Worm (Caenorhabditis elegans) whole organism, L2 larva: ENCODE measurements around the gene cks-1.

Experiments used
- C34F6.9 ChIP-seq: fragments of 150-350 bp; optimal IDR thresholded peaks from 2 replicates; lab custom pipeline; 2014; ENCODE audit warnings: missing biosample characterization, missing genetic modification characterization
- F13H6.1 ChIP-seq: sonication (generic microtip); optimal IDR thresholded peaks from 2 replicates; lab custom pipeline; 2016; ENCODE audit warnings: missing genetic modification characterization, missing compliant biosample characterization
- R02D3.7 ChIP-seq: fragments of 150-350 bp; optimal IDR thresholded peaks from 2 replicates; lab custom pipeline; 2014; ENCODE audit warnings: missing biosample characterization, missing genetic modification characterization
- Y55F3AM.14 ChIP-seq: fragments of 200-800 bp; sonication (Bioruptor generic); optimal IDR thresholded peaks from 2 replicates; lab custom pipeline; 2018; ENCODE audit warnings: mild to moderate bottlenecking, missing genetic modification characterization, missing compliant biosample characterization
- ZK546.5 ChIP-seq: sonication (generic microtip); optimal IDR thresholded peaks from 2 replicates; lab custom pipeline; 2017; ENCODE audit warnings: missing biosample characterization, missing genetic modification characterization
- alr-1 ChIP-seq: fragments of 150-350 bp; optimal IDR thresholded peaks from 2 replicates; lab custom pipeline; 2014; ENCODE audit warnings: missing biosample characterization, missing genetic modification characterization
- aly-2 ChIP-seq: fragments of 150-350 bp; optimal IDR thresholded peaks from 2 replicates; lab custom pipeline; 2014; ENCODE audit warnings: missing biosample characterization, missing genetic modification characterization
- ama-1 ChIP-seq: fragments of 150-350 bp; optimal IDR thresholded peaks from 2 replicates; lab custom pipeline; 2018; ENCODE audit warnings: inconsistent platforms
- blmp-1 ChIP-seq: sonication (generic microtip); optimal IDR thresholded peaks from 2 replicates; lab custom pipeline; 2017; ENCODE audit warnings: missing genetic modification characterization, mild to moderate bottlenecking, missing compliant biosample characterization, antibody characterized with exemption, moderate library complexity; ENCODE audit not compliant: insufficient read depth
- ceh-16 ChIP-seq: fragments of 150-350 bp; optimal IDR thresholded peaks from 2 replicates; lab custom pipeline; 2014; ENCODE audit warnings: missing biosample characterization, missing genetic modification characterization
- ceh-82 ChIP-seq: fragments of 150-350 bp; optimal IDR thresholded peaks from 2 replicates; lab custom pipeline; 2014; ENCODE audit warnings: missing biosample characterization, missing genetic modification characterization
- crh-2 ChIP-seq: sonication (generic microtip); optimal IDR thresholded peaks from 2 replicates; lab custom pipeline; 2017; ENCODE audit warnings: missing biosample characterization, missing genetic modification characterization
- dmd-4 ChIP-seq: sonication (generic microtip); optimal IDR thresholded peaks from 2 replicates; lab custom pipeline; 2017; ENCODE audit warnings: missing biosample characterization, missing genetic modification characterization
- egl-27 ChIP-seq: sonication (generic microtip); optimal IDR thresholded peaks from 3 replicates; lab custom pipeline; 2017; ENCODE audit warnings: missing biosample characterization, missing genetic modification reagents, missing genetic modification characterization
- elt-1 ChIP-seq: fragments of 150-350 bp; optimal IDR thresholded peaks from 2 replicates; lab custom pipeline; 2014; ENCODE audit warnings: missing biosample characterization, missing genetic modification characterization
- elt-3 ChIP-seq: sonication (generic microtip); optimal IDR thresholded peaks from 2 replicates; lab custom pipeline; 2017; ENCODE audit warnings: missing biosample characterization, missing genetic modification characterization
- fos-1 ChIP-seq: fragments of 150-350 bp; optimal IDR thresholded peaks from 2 replicates; lab custom pipeline; 2014; ENCODE audit warnings: missing biosample characterization, missing genetic modification characterization
- gmeb-1 ChIP-seq: fragments of 150-350 bp; optimal IDR thresholded peaks from 2 replicates; lab custom pipeline; 2014; ENCODE audit warnings: missing biosample characterization, missing genetic modification characterization
- lin-11 ChIP-seq: fragments of 150-350 bp; sonication (generic microtip); optimal IDR thresholded peaks from 2 replicates; lab custom pipeline; 2014; ENCODE audit warnings: missing biosample characterization, missing genetic modification characterization, inconsistent platforms, mixed read lengths
- lin-13 ChIP-seq: fragments of 150-350 bp; optimal IDR thresholded peaks from 2 replicates; lab custom pipeline; 2014; ENCODE audit warnings: missing biosample characterization, missing genetic modification reagents, missing genetic modification characterization
- lin-39 ChIP-seq: fragments of 150-350 bp; optimal IDR thresholded peaks from 2 replicates; lab custom pipeline; 2014; ENCODE audit warnings: missing biosample characterization, missing genetic modification reagents, missing genetic modification characterization
- lsy-2 ChIP-seq, 2 experiments: fragments of 150-350 bp in 1 of 2; sonication (generic microtip) in 1 of 2; optimal IDR thresholded peaks; 2 replicates each; lab custom pipeline; 2014 to 2017; ENCODE audit warnings: missing biosample characterization in 2 of 2, missing genetic modification characterization in 2 of 2
- mab-5 ChIP-seq: fragments of 150-350 bp; optimal IDR thresholded peaks from 2 replicates; lab custom pipeline; 2014; ENCODE audit warnings: missing biosample characterization, missing genetic modification characterization
- mbf-1 ChIP-seq: sonication (generic microtip); optimal IDR thresholded peaks from 2 replicates; lab custom pipeline; 2017; ENCODE audit warnings: missing biosample characterization, missing genetic modification characterization
- mdl-1 ChIP-seq, 2 experiments: fragments of 150-350 bp in 1 of 2; sonication (generic microtip) in 1 of 2; optimal IDR thresholded peaks; 2 replicates each; lab custom pipeline; 2017; ENCODE audit warnings: missing biosample characterization in 2 of 2, missing genetic modification characterization in 2 of 2
- nhr-10 ChIP-seq: sonication (generic microtip); optimal IDR thresholded peaks from 2 replicates; lab custom pipeline; 2017; ENCODE audit warnings: missing biosample characterization, missing genetic modification characterization
- nhr-11 ChIP-seq: fragments of 150-350 bp; optimal IDR thresholded peaks from 2 replicates; lab custom pipeline; 2014; ENCODE audit warnings: missing biosample characterization, missing genetic modification characterization
- nhr-12 ChIP-seq: fragments of 150-350 bp; optimal IDR thresholded peaks from 2 replicates; lab custom pipeline; 2014; ENCODE audit warnings: missing biosample characterization, missing genetic modification characterization
- nhr-129 ChIP-seq: fragments of 150-350 bp; optimal IDR thresholded peaks from 2 replicates; lab custom pipeline; 2014; ENCODE audit warnings: missing biosample characterization, missing genetic modification characterization
- nhr-21 ChIP-seq: fragments of 150-350 bp; optimal IDR thresholded peaks from 2 replicates; lab custom pipeline; 2014; ENCODE audit warnings: missing biosample characterization, missing genetic modification characterization
- nhr-23 ChIP-seq: fragments of 150-350 bp; optimal IDR thresholded peaks from 2 replicates; lab custom pipeline; 2014; ENCODE audit warnings: missing biosample characterization, missing genetic modification reagents, missing genetic modification characterization
- nhr-237 ChIP-seq: fragments of 150-350 bp; optimal IDR thresholded peaks from 2 replicates; lab custom pipeline; 2014; ENCODE audit warnings: missing biosample characterization, missing genetic modification characterization
- nhr-25 ChIP-seq: fragments of 150-350 bp; sonication (generic microtip); optimal IDR thresholded peaks from 3 replicates; lab custom pipeline; 2014; ENCODE audit warnings: missing biosample characterization, missing genetic modification characterization
- nhr-6 ChIP-seq: fragments of 150-350 bp; optimal IDR thresholded peaks from 2 replicates; lab custom pipeline; 2014; ENCODE audit warnings: missing biosample characterization, missing genetic modification characterization
- nhr-77 ChIP-seq: fragments of 150-350 bp; optimal IDR thresholded peaks from 2 replicates; lab custom pipeline; 2014; ENCODE audit warnings: missing biosample characterization, missing genetic modification characterization
- peb-1 ChIP-seq: fragments of 150-350 bp; optimal IDR thresholded peaks from 2 replicates; lab custom pipeline; 2014; ENCODE audit warnings: missing biosample characterization, missing genetic modification characterization
- sem-4 ChIP-seq: fragments of 150-350 bp; optimal IDR thresholded peaks from 2 replicates; lab custom pipeline; 2014; ENCODE audit warnings: missing biosample characterization, missing genetic modification reagents, missing genetic modification characterization
- skn-1 ChIP-seq: sonication (generic microtip); optimal IDR thresholded peaks from 2 replicates; lab custom pipeline; 2017; ENCODE audit warnings: missing biosample characterization, missing genetic modification characterization
- sma-3 ChIP-seq: sonication (generic microtip); optimal IDR thresholded peaks from 2 replicates; lab custom pipeline; 2016; ENCODE audit warnings: missing genetic modification reagents, missing genetic modification characterization, missing compliant biosample characterization
- sma-9 ChIP-seq, 2 experiments: fragments of 150-350 bp in 1 of 2; sonication (generic microtip) in 1 of 2; optimal IDR thresholded peaks; 2 replicates each; lab custom pipeline; 2014 to 2016; ENCODE audit warnings: missing genetic modification characterization in 2 of 2, mild to moderate bottlenecking in 1 of 2, missing biosample characterization in 1 of 2, missing compliant biosample characterization in 1 of 2, missing genetic modification reagents in 1 of 2, moderate library complexity in 1 of 2
- snpc-4 ChIP-seq: fragments of 150-350 bp; optimal IDR thresholded peaks from 2 replicates; lab custom pipeline; 2014; ENCODE audit warnings: missing biosample characterization, missing genetic modification characterization
- unc-39 ChIP-seq: fragments of 150-350 bp; optimal IDR thresholded peaks from 2 replicates; lab custom pipeline; 2014; ENCODE audit warnings: missing biosample characterization, missing genetic modification characterization
- unc-55 ChIP-seq: fragments of 150-350 bp; sonication (generic microtip); optimal IDR thresholded peaks from 3 replicates; lab custom pipeline; 2014; ENCODE audit warnings: missing biosample characterization, missing genetic modification reagents, missing genetic modification characterization
- unc-62 ChIP-seq: fragments of 150-350 bp; optimal IDR thresholded peaks from 2 replicates; lab custom pipeline; 2014; ENCODE audit warnings: missing biosample characterization, missing genetic modification reagents, missing genetic modification characterization
- zag-1 ChIP-seq: fragments of 150-350 bp; optimal IDR thresholded peaks from 2 replicates; lab custom pipeline; 2014; ENCODE audit warnings: missing biosample characterization, missing genetic modification characterization
- ztf-1 ChIP-seq: fragments of 200-800 bp; sonication (Bioruptor generic); conservative IDR thresholded peaks from 2 replicates; pipeline ENCODE4 v1.3.6; 2022; ENCODE audit warnings: missing genetic modification characterization, missing compliant biosample characterization
- ztf-11 ChIP-seq: sonication (generic microtip); optimal IDR thresholded peaks from 2 replicates; lab custom pipeline; 2017; ENCODE audit warnings: missing biosample characterization, missing genetic modification characterization
- ztf-4 ChIP-seq: fragments of 150-350 bp; optimal IDR thresholded peaks from 2 replicates; lab custom pipeline; 2014; ENCODE audit warnings: missing biosample characterization, missing genetic modification characterization

Gene cks-1

ce11 chrIV:8534189-8534588, 20.5 kb downstream of the cks-1 start:
- TF ChIP-seq fos-1: peak; percentile 25
- TF ChIP-seq unc-55: no peak

ce11 chrIV:8534997-8535414, 21.3 kb downstream of the cks-1 start:
- no peak for TF ChIP-seq lin-11 (tag; lab: Kevin White, UChicago)
- no peak for TF ChIP-seq elt-1 (tag; lab: Kevin White, UChicago)
- no peak for TF ChIP-seq zag-1 (tag; lab: Kevin White, UChicago)
- TF ChIP-seq lin-39 (tag; lab: Kevin White, UChicago): no peak
- no peak for TF ChIP-seq aly-2 (tag; lab: Kevin White, UChicago)
- TF ChIP-seq nhr-21 (tag; lab: Kevin White, UChicago): peak; percentile 62
- TF ChIP-seq nhr-12 (tag; lab: Kevin White, UChicago): no peak
- peak; percentile 34 for TF ChIP-seq nhr-6 (tag; lab: Kevin White, UChicago)
- no peak for TF ChIP-seq egl-27
- TF ChIP-seq unc-62: no peak
- peak; percentile 68 for TF ChIP-seq F13H6.1 (tag; lab: Kevin White, UChicago)
- TF ChIP-seq alr-1 (tag; lab: Kevin White, UChicago): no peak
- peak; percentile 76 for TF ChIP-seq blmp-1
- peak; percentile 75 for TF ChIP-seq fos-1
- TF ChIP-seq skn-1 (tag; lab: Kevin White, UChicago): no peak
- peak; percentile 21 for TF ChIP-seq snpc-4
- no peak for TF ChIP-seq ztf-4 (tag; lab: Kevin White, UChicago)
- no peak for TF ChIP-seq nhr-237 (tag; lab: Kevin White, UChicago)
- TF ChIP-seq ZK546.5 (tag; lab: Kevin White, UChicago): no peak
- peak; percentile 86 for TF ChIP-seq sma-9 (GFP tag; optimal IDR thresholded peaks at IDR 0.05; lab: Kevin White, UChicago)
- no peak for TF ChIP-seq sma-9 (tag; optimal IDR thresholded peaks at IDR 0.05; lab: Kevin White, UChicago)
- TF ChIP-seq mdl-1 (tag; optimal IDR thresholded peaks at IDR 0.05; lab: Kevin White, UChicago): peak; percentile 36 to 69
- no peak for TF ChIP-seq unc-39 (tag; lab: Kevin White, UChicago)
- no peak for TF ChIP-seq unc-55
- no peak for TF ChIP-seq nhr-23 (tag; lab: Kevin White, UChicago)
- TF ChIP-seq ceh-16 (tag; lab: Kevin White, UChicago): no peak
- TF ChIP-seq peb-1: no peak
- no peak for TF ChIP-seq R02D3.7
- TF ChIP-seq nhr-11 (tag; lab: Kevin White, UChicago): no peak
- peak; percentile 76 for TF ChIP-seq sma-3 (GFP tag; lab: Kevin White, UChicago)
- TF ChIP-seq nhr-129 (tag; lab: Kevin White, UChicago): peak; percentile 80
- TF ChIP-seq mab-5 (tag; lab: Kevin White, UChicago): no peak
- no peak for TF ChIP-seq ztf-1 (GFP tag; lab: Robert Waterston, UW)
- no peak for TF ChIP-seq nhr-10 (tag; lab: Kevin White, UChicago)
- TF ChIP-seq lin-13: peak; percentile 40
- no peak for TF ChIP-seq ztf-11 (tag; lab: Kevin White, UChicago)
- peak; percentile 80 for TF ChIP-seq ama-1 (lab: Kevin White, UChicago)
- TF ChIP-seq elt-3 (tag; lab: Kevin White, UChicago): no peak
- peak in 1 of 2 experiments; percentile 75 for TF ChIP-seq lsy-2 (tag; optimal IDR thresholded peaks at IDR 0.05; lab: Kevin White, UChicago)
- TF ChIP-seq mbf-1 (tag; lab: Kevin White, UChicago): no peak
- peak; percentile 0 for TF ChIP-seq C34F6.9 (tag; lab: Kevin White, UChicago)
- TF ChIP-seq sem-4 (tag; lab: Kevin White, UChicago): no peak
- peak; percentile 72 for TF ChIP-seq crh-2 (tag; lab: Kevin White, UChicago)
- no peak for TF ChIP-seq nhr-77 (tag; lab: Kevin White, UChicago)
- no peak for TF ChIP-seq ceh-82 (tag; lab: Kevin White, UChicago)
- no peak for TF ChIP-seq dmd-4 (tag; lab: Kevin White, UChicago)
- peak; percentile 67 for TF ChIP-seq nhr-25
- peak; percentile 43 for TF ChIP-seq Y55F3AM.14 (GFP tag; lab: Kevin White, UChicago)
- no peak for TF ChIP-seq gmeb-1 (tag; lab: Kevin White, UChicago)
